Worm (Caenorhabditis elegans) whole organism, young adult: ENCODE measurements around the gene fbxc-18.

Experiments
- B0035.1 ChIP-seq: sonication (generic microtip); optimal IDR thresholded peaks from 2 replicates; lab custom pipeline; 2016; ENCODE audit warnings: missing genetic modification characterization, mild to moderate bottlenecking, missing compliant biosample characterization, missing genotype, missing genetic modification reagents
- Y53F4B.3 ChIP-seq: fragments of 200-800 bp; sonication (Bioruptor generic); IDR thresholded peaks from 2 replicates; pipeline ENCODE4 v1.3.6; 2022; ENCODE audit warnings: missing genetic modification reagents, missing genetic modification characterization, missing compliant biosample characterization
- ccch-3 ChIP-seq: fragments of 200-800 bp; sonication (Bioruptor generic); optimal IDR thresholded peaks from 2 replicates; lab custom pipeline; 2018; ENCODE audit warnings: mild to moderate bottlenecking, missing genetic modification characterization, missing compliant biosample characterization
- dox-1 ChIP-seq: fragments of 200-800 bp; sonication (Bioruptor generic); IDR thresholded peaks from 2 replicates; pipeline ENCODE4 v1.3.6; 2022; ENCODE audit warnings: missing genetic modification reagents, missing genetic modification characterization, missing compliant biosample characterization
- ekl-4 ChIP-seq: fragments of 200-800 bp; sonication (Bioruptor generic); IDR thresholded peaks from 2 replicates; pipeline ENCODE4 v1.3.6; 2022; ENCODE audit warnings: missing genetic modification reagents, missing genetic modification characterization, missing compliant biosample characterization
- hlh-26 ChIP-seq: fragments of 200-800 bp; sonication (Bioruptor generic); conservative IDR thresholded peaks from 2 replicates; pipeline ENCODE4 v1.3.6; 2022; ENCODE audit warnings: missing genetic modification reagents, missing genetic modification characterization, missing compliant biosample characterization
- hrde-1 ChIP-seq: sonication (generic microtip); optimal IDR thresholded peaks from 2 replicates; lab custom pipeline; 2016; ENCODE audit warnings: missing genetic modification characterization, mild to moderate bottlenecking, missing compliant biosample characterization, moderate library complexity, missing genotype, missing genetic modification reagents, borderline replicate concordance
- madf-10 ChIP-seq: sonication (generic microtip); optimal IDR thresholded peaks from 2 replicates; lab custom pipeline; 2016; ENCODE audit warnings: mild to moderate bottlenecking, missing genetic modification characterization, missing compliant biosample characterization
- madf-3 ChIP-seq: fragments of 200-800 bp; sonication (Bioruptor generic); IDR thresholded peaks from 2 replicates; pipeline ENCODE4 v1.3.6; 2022; ENCODE audit warnings: missing genetic modification reagents, missing genetic modification characterization, missing compliant biosample characterization
- nfya-2 ChIP-seq: fragments of 200-800 bp; sonication (Bioruptor generic); IDR thresholded peaks from 2 replicates; pipeline ENCODE4 v1.3.6; 2022; ENCODE audit warnings: missing genetic modification reagents, missing genetic modification characterization, missing compliant biosample characterization
- nhr-90 ChIP-seq: sonication (generic microtip); optimal IDR thresholded peaks from 2 replicates; lab custom pipeline; 2016; ENCODE audit warnings: missing genotype, mild to moderate bottlenecking, missing genetic modification characterization, missing compliant biosample characterization
- pha-4 ChIP-seq: fragments of 150-350 bp; sonication (generic microtip); optimal IDR thresholded peaks from 2 replicates; lab custom pipeline; 2014; ENCODE audit warnings: missing biosample characterization, missing genetic modification reagents, missing genetic modification characterization
- rcor-1 ChIP-seq: fragments of 200-800 bp; sonication (Bioruptor generic); IDR thresholded peaks from 2 replicates; pipeline ENCODE4 v1.3.6; 2022; ENCODE audit warnings: missing genetic modification reagents, missing genetic modification characterization, missing compliant biosample characterization
- snpc-1.3 ChIP-seq: sonication (generic microtip); optimal IDR thresholded peaks from 2 replicates; lab custom pipeline; 2017; ENCODE audit warnings: missing genetic modification characterization, mild to moderate bottlenecking, missing compliant biosample characterization, antibody characterized with exemption, moderate library complexity, missing genotype, missing genetic modification reagents; ENCODE audit not compliant: insufficient read depth
- unc-130 ChIP-seq: sonication (generic microtip); optimal IDR thresholded peaks from 2 replicates; lab custom pipeline; 2016; ENCODE audit warnings: missing genetic modification reagents, missing genetic modification characterization, missing compliant biosample characterization
- xnd-1 ChIP-seq: sonication (generic microtip); optimal IDR thresholded peaks from 2 replicates; lab custom pipeline; 2016; ENCODE audit warnings: missing genotype, missing genetic modification reagents, missing genetic modification characterization, missing compliant biosample characterization
- ztf-3 ChIP-seq: fragments of 200-800 bp; sonication (Bioruptor generic); optimal IDR thresholded peaks from 2 replicates; lab custom pipeline; 2018; ENCODE audit warnings: mild to moderate bottlenecking, missing genetic modification characterization, missing compliant biosample characterization

The fbxc-18 gene

ce11 chrII:915780-916179 lies 51.1 kb downstream of the fbxc-18 start, which contains the start of gene fbxc-29:
Gene fbxc-29, plus strand, starts transcription at chrII:916080.
- TF ChIP-seq hlh-26 (GFP tag; lab: Robert Waterston, UW) (no peak), ekl-4 (GFP tag; lab: Robert Waterston, UW) (no peak), B0035.1 (tag; lab: Kevin White, UChicago) (no peak), rcor-1 (no peak), Y53F4B.3 (GFP tag; lab: Robert Waterston, UW) (no peak), xnd-1 (no peak), nhr-90 (tag; lab: Kevin White, UChicago) (no peak), ztf-3 (no peak), ccch-3 (no peak), pha-4 (tag; lab: Kevin White, UChicago) (no peak), nfya-2 (GFP tag; lab: Robert Waterston, UW) (no peak), madf-3 (no peak), snpc-1.3 (tag; lab: Kevin White, UChicago) (no peak), madf-10 (tag; lab: Kevin White, UChicago) (no peak), unc-130 (GFP tag; lab: Kevin White, UChicago) (no peak), dox-1 (GFP tag; lab: Robert Waterston, UW) (no peak), hrde-1 (no peak)
